Worm (Caenorhabditis elegans): ENCODE measurements around the gene cyp-33E3.

Gene cyp-33E3

ce11 chrIV:8651835-8652234 is 37.0 kb downstream of the cyp-33E3 start, which contains the start of gene C49C8.8:
Gene C49C8.8, plus strand, starts transcription at chrIV:8652135.
- TF ChIP-seq unc-62 (GFP tag; optimal IDR thresholded peaks at IDR 0.05), result no peak

- no peak for TF ChIP-seq unc-62 (GFP tag; optimal IDR thresholded peaks at IDR 0.05)
Observed at ce11 chrIV:8653592-8653991, 38.8 kb downstream of the cyp-33E3 start, which contains the start of gene C49C8.5. Gene C49C8.5, minus strand, starts transcription at chrIV:8653664.

DNA sequence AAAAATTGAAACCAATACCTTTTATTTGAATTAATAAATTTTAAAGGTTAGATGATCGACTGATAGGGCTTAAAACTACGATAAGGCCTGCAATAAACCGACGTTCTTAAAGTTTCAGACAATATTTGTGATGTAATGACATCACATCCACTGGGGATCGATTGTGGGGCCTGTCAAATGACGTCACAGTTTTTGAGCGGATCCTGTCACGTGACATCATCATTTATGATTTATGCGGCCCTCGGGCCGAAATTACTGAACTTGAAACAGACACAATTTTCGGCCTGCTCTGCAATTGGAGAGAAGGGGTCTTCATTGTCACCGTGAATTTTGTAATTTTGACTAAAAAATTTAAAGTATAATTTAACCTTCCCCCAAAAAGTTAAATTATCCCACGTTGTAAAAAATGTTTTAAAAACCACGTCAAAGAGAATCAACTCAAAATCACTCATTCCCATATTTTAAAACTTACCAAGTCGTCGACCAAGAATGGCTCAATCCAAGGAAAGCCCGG is 39.4 kb downstream of the cyp-33E3 start, which contains the start of gene C49C8.1:
Gene C49C8.1, plus strand, starts transcription at position 464 of the 514 bp plus-strand sequence.
- TF ChIP-seq unc-62 (GFP tag; optimal IDR thresholded peaks at IDR 0.05), result no peak

- no peak for TF ChIP-seq unc-62 (GFP tag; optimal IDR thresholded peaks at IDR 0.05)
Observed at ce11 chrIV:8658122-8658521, 43.3 kb downstream of the cyp-33E3 start, which contains the start of gene C49C8.6. Gene C49C8.6, minus strand, starts transcription at chrIV:8658222.

Measured in whole organism, dauer.